Worm (Caenorhabditis elegans) whole organism, L1 larva: Measurements from ENCODE around the gene sel-2.

Experiments used
- egl-27 ChIP-seq, 2 experiments: fragments of 150-350 bp in 1 of 2; sonication (generic microtip); optimal IDR thresholded peaks; 3 replicates each; lab custom pipeline; 2017 to 2018; ENCODE audit warnings: missing biosample characterization in 2 of 2, missing genetic modification characterization in 2 of 2, missing genetic modification reagents in 2 of 2
- fos-1 ChIP-seq: fragments of 150-350 bp; optimal IDR thresholded peaks from 2 replicates; lab custom pipeline; 2014; ENCODE audit warnings: missing biosample characterization, missing genetic modification characterization
- jun-1 ChIP-seq: fragments of 150-350 bp; optimal IDR thresholded peaks from 2 replicates; lab custom pipeline; 2014; ENCODE audit warnings: missing biosample characterization, missing genetic modification reagents, missing genetic modification characterization
- lsy-2 ChIP-seq, 2 experiments: fragments of 150-350 bp; optimal IDR thresholded peaks; 2 replicates each; lab custom pipeline; 2014; ENCODE audit warnings: missing biosample characterization in 2 of 2, missing genetic modification characterization in 2 of 2
- nhr-12 ChIP-seq: sonication (generic microtip); optimal IDR thresholded peaks from 2 replicates; lab custom pipeline; 2017; ENCODE audit warnings: missing biosample characterization, missing genetic modification characterization
- nhr-237 ChIP-seq: fragments of 150-350 bp; optimal IDR thresholded peaks from 2 replicates; lab custom pipeline; 2014; ENCODE audit warnings: missing biosample characterization, missing genetic modification characterization
- zag-1 ChIP-seq: fragments of 150-350 bp; optimal IDR thresholded peaks from 2 replicates; lab custom pipeline; 2014; ENCODE audit warnings: missing biosample characterization, missing genetic modification characterization

ce11 chrIII:4551963-4552362, 60.2 kb downstream of the sel-2 start:
- TF ChIP-seq fos-1 (no peak), jun-1 (peak; percentile 57), nhr-12 (tag; lab: Kevin White, UChicago) (no peak), zag-1 (tag; lab: Kevin White, UChicago) (no peak), nhr-237 (tag; lab: Kevin White, UChicago) (no peak), lsy-2 (tag; optimal IDR thresholded peaks at IDR 0.05; lab: Kevin White, UChicago) (peak; percentile 48 to 77), egl-27 (tag; optimal IDR thresholded peaks at IDR 0.05; lab: Kevin White, UChicago) (peak; percentile 6 to 36)
